Fruit fly (Drosophila melanogaster): ENCODE measurements around the gene CG12795.

Gene CG12795

dm6 chr2L:3482712-3483111, 30.4 kb downstream of the CG12795 start:
- TF ChIP-seq psq (optimal IDR thresholded peaks at IDR 0.05), result no peak
- no peak for TF ChIP-seq Sin3A (optimal IDR thresholded peaks at IDR 0.05)
- TF ChIP-seq h (optimal IDR thresholded peaks at IDR 0.05), result no peak
- TF ChIP-seq insv (optimal IDR thresholded peaks at IDR 0.05), result no peak
- no peak for TF ChIP-seq Myc (optimal IDR thresholded peaks at IDR 0.05)
- no peak for TF ChIP-seq ttk (optimal IDR thresholded peaks at IDR 0.05)

dm6 chr2L:3483672-3484071, 31.4 kb downstream of the CG12795 start:
- TF ChIP-seq ttk (optimal IDR thresholded peaks at IDR 0.05), result no peak

dm6 chr2L:3484759-3485158, 32.5 kb downstream of the CG12795 start:
- TF ChIP-seq insv (optimal IDR thresholded peaks at IDR 0.05) (no peak), psq (optimal IDR thresholded peaks at IDR 0.05) (no peak), h (optimal IDR thresholded peaks at IDR 0.05) (no peak), ttk (optimal IDR thresholded peaks at IDR 0.05) (no peak), Myc (optimal IDR thresholded peaks at IDR 0.05) (no peak), Sin3A (optimal IDR thresholded peaks at IDR 0.05) (no peak)

- TF ChIP-seq Sin3A (optimal IDR thresholded peaks at IDR 0.05) (no peak), Myc (optimal IDR thresholded peaks at IDR 0.05) (no peak), insv (optimal IDR thresholded peaks at IDR 0.05) (no peak)
Measured at dm6 chr2L:3485506-3485905, 33.2 kb downstream of the CG12795 start.

dm6 chr2L:3490971-3491370, 38.7 kb downstream of the CG12795 start, which contains the start of gene CG15414:
Gene CG15414, minus strand, starts transcription at chr2L:3491071.
- no peak for TF ChIP-seq ttk (optimal IDR thresholded peaks at IDR 0.05)
- TF ChIP-seq h (optimal IDR thresholded peaks at IDR 0.05), result no peak
- no peak for TF ChIP-seq Myc (optimal IDR thresholded peaks at IDR 0.05)
- no peak for TF ChIP-seq psq (optimal IDR thresholded peaks at IDR 0.05)
- no peak for TF ChIP-seq insv (optimal IDR thresholded peaks at IDR 0.05)
- no peak for TF ChIP-seq Sin3A (optimal IDR thresholded peaks at IDR 0.05)

dm6 chr2L:3493475-3493874, 41.2 kb downstream of the CG12795 start:
- TF ChIP-seq psq (optimal IDR thresholded peaks at IDR 0.05) (no peak), insv (optimal IDR thresholded peaks at IDR 0.05) (no peak), Sin3A (optimal IDR thresholded peaks at IDR 0.05) (no peak), h (optimal IDR thresholded peaks at IDR 0.05) (no peak), Myc (optimal IDR thresholded peaks at IDR 0.05) (no peak), ttk (optimal IDR thresholded peaks at IDR 0.05) (no peak)

- TF ChIP-seq Myc (optimal IDR thresholded peaks at IDR 0.05) (no peak), Sin3A (optimal IDR thresholded peaks at IDR 0.05) (no peak), h (optimal IDR thresholded peaks at IDR 0.05) (no peak), insv (optimal IDR thresholded peaks at IDR 0.05) (no peak), psq (optimal IDR thresholded peaks at IDR 0.05) (no peak)
Measured at dm6 chr2L:3495465-3495864, 43.2 kb downstream of the CG12795 start.

All from Kc167 (cell line).